Fruit fly (Drosophila melanogaster): ENCODE data around the gene dos.

dos gene

DNA sequence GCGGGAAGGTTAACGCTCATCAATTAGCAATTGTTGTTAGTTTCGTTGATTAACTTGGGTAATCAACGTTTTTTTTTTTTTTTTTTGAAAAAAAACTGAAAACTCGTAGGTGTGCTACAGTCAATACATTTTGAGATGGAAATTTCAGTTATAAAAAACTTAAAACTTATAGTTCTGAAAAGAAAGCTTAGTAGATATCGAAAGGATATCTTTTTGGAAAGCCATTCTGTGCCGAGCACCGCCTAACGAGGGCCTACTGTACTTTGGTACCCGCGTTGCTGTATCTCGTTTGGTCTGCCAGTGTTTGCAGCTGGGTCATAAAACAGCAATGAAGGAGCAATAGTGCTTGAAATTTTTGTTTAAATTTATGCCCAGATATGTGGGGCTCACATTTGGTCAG is 17.2 kb upstream of the dos start (continued):
- TF ChIP-seq gfzf (GFP tag; optimal IDR thresholded peaks at IDR 0.05) (no peak), CG9727 (GFP tag; optimal IDR thresholded peaks at IDR 0.05) (peak; percentile 29), nerfin-1 (tag; optimal IDR thresholded peaks at IDR 0.05) (no peak), lab (GFP tag; optimal IDR thresholded peaks at IDR 0.05) (peak; percentile 72), ash1 (GFP tag; optimal IDR thresholded peaks at IDR 0.05) (no peak), da (GFP tag; optimal IDR thresholded peaks at IDR 0.05) (no peak), Dll (GFP tag; IDR thresholded peaks at IDR 0.05; ENCODE audit: partially characterized antibody) (no peak), Sry-β (GFP tag; optimal IDR thresholded peaks at IDR 0.05) (no peak), croc (GFP tag; conservative IDR thresholded peaks at IDR 0.05) (no peak), Oli (tag; optimal IDR thresholded peaks at IDR 0.05) (no peak), Bteb2 (GFP tag; optimal IDR thresholded peaks at IDR 0.05) (no peak), gce (GFP tag; IDR thresholded peaks at IDR 0.05) (0 out of 3 replicates have a peak, but pooled peaks have one; percentile 31), oc (tag; optimal IDR thresholded peaks at IDR 0.05) (no peak), CG1233 (GFP tag; optimal IDR thresholded peaks at IDR 0.05) (no peak), CG9817 (tag; optimal IDR thresholded peaks at IDR 0.05) (no peak), CG17829 (tag; optimal IDR thresholded peaks at IDR 0.05) (no peak), dmrt99B (tag; optimal IDR thresholded peaks at IDR 0.05) (no peak), tx (GFP tag; optimal IDR thresholded peaks at IDR 0.05) (no peak), zfh2 (GFP tag; optimal IDR thresholded peaks at IDR 0.05) (no peak), CG12769 (tag; optimal IDR thresholded peaks at IDR 0.05) (no peak), shn (GFP tag; optimal IDR thresholded peaks at IDR 0.05) (no peak), CG7786 (GFP tag; optimal IDR thresholded peaks at IDR 0.05) (no peak), fd96Cb (tag; optimal IDR thresholded peaks at IDR 0.05) (peak; percentile 25), Dek (tag; optimal IDR thresholded peaks at IDR 0.05) (no peak), toy (GFP tag; IDR thresholded peaks at IDR 0.05) (no peak), sens (GFP tag) (peak; percentile 27), CG17385 (GFP tag; optimal IDR thresholded peaks at IDR 0.05) (no peak), vvl (GFP tag; IDR thresholded peaks at IDR 0.05) (peak; percentile 78), Dfd (GFP tag; optimal IDR thresholded peaks at IDR 0.05) (no peak), D19B (GFP tag; optimal IDR thresholded peaks at IDR 0.05) (no peak), Nf-YA (GFP tag; IDR thresholded peaks at IDR 0.05) (peak; percentile 59), CG16815 (GFP tag; optimal IDR thresholded peaks at IDR 0.05) (no peak), Bgb (GFP tag; IDR thresholded peaks at IDR 0.05; ENCODE audit: partially characterized antibody) (no peak), Ptx1 (GFP tag; IDR thresholded peaks at IDR 0.05) (peak; percentile 85), CG14710 (tag; optimal IDR thresholded peaks at IDR 0.05) (no peak), CG31388 (GFP tag; optimal IDR thresholded peaks at IDR 0.05) (no peak), CG11560 (tag; IDR thresholded peaks at IDR 0.05) (no peak), sug (tag; optimal IDR thresholded peaks at IDR 0.05) (no peak), CG12071 (GFP tag; optimal IDR thresholded peaks at IDR 0.05) (no peak), CG10209 (GFP tag; optimal IDR thresholded peaks at IDR 0.05) (no peak), Neu2 (GFP tag; optimal IDR thresholded peaks at IDR 0.05; ENCODE audit: borderline replicate concordance) (no peak), chinmo (GFP tag; IDR thresholded peaks at IDR 0.05; ENCODE audit: partially characterized antibody) (no peak), CG2120 (GFP tag; optimal IDR thresholded peaks at IDR 0.05) (peak; percentile 15), CG6654 (GFP tag; optimal IDR thresholded peaks at IDR 0.05) (no peak), CG14441 (GFP tag; IDR thresholded peaks at IDR 0.05) (peak; percentile 63), lov (optimal IDR thresholded peaks at IDR 0.05) (no peak), lov (GFP tag; IDR thresholded peaks at IDR 0.05) (0 out of 3 replicates have a peak, but pooled peaks have one; percentile 5), cato (GFP tag; optimal IDR thresholded peaks at IDR 0.05; ENCODE audit: borderline replicate concordance) (no peak), zen (tag; optimal IDR thresholded peaks at IDR 0.05) (no peak), Lhr (GFP tag; optimal IDR thresholded peaks at IDR 0.05) (no peak), nmo (GFP tag; optimal IDR thresholded peaks at IDR 0.05) (no peak)
